Worm (Caenorhabditis elegans): ENCODE measurements around the gene C36B7.2.

DNA sequence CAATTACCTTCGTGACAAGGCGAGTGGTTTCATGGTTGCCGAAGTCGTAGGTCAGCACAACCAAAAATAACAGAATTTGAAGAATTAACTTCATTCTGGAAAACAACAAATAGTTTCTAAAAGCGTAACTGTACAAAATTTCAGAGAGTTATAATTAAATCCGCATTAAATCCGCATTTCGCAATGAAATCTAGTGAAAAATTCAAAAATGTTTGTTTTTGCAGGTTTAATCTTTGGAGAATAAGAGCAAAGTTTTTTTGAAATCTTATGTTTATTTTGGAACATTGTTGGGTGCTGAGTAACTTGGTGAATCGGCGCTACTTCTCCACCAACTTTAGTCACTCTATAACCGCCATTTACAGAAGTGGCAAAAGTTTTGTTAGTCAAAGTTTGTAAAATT lies 20.3 kb upstream of the C36B7.2 start, which contains the start of gene C36B7.4:
- TF ChIP-seq nhr-237 (tag; optimal IDR thresholded peaks at IDR 0.05) (no peak), unc-62 (GFP tag; optimal IDR thresholded peaks at IDR 0.05) (no peak), unc-39 (tag; optimal IDR thresholded peaks at IDR 0.05) (no peak), snpc-4 (tag; optimal IDR thresholded peaks at IDR 0.05) (no peak), nhr-12 (tag; optimal IDR thresholded peaks at IDR 0.05) (no peak), egl-27 (tag; optimal IDR thresholded peaks at IDR 0.05) (no peak), fos-1 (tag; optimal IDR thresholded peaks at IDR 0.05) (no peak), unc-55 (GFP tag; optimal IDR thresholded peaks at IDR 0.05) (no peak), lin-11 (tag; optimal IDR thresholded peaks at IDR 0.05) (no peak)
